Worm (Caenorhabditis elegans) whole organism, L4 larva: ENCODE results near the gene C35A5.3.

ENCODE experiments used
- D1046.2 ChIP-seq: fragments of 200-800 bp; sonication (Bioruptor generic); IDR thresholded peaks from 2 replicates; pipeline ENCODE4 v1.3.6; 2022; ENCODE audit warnings: missing genetic modification characterization, missing compliant biosample characterization
- F10B5.3 ChIP-seq: sonication (generic microtip); optimal IDR thresholded peaks from 2 replicates; lab custom pipeline; 2016; ENCODE audit warnings: mild to moderate bottlenecking, missing genetic modification characterization, missing compliant biosample characterization
- R02D3.7 ChIP-seq: fragments of 150-350 bp; sonication (generic microtip); optimal IDR thresholded peaks from 3 replicates; lab custom pipeline; 2014; ENCODE audit warnings: missing biosample characterization, missing genetic modification characterization
- T20F7.1 ChIP-seq: fragments of 200-800 bp; sonication (Bioruptor generic); optimal IDR thresholded peaks from 2 replicates; lab custom pipeline; 2018; ENCODE audit warnings: mild to moderate bottlenecking, missing genetic modification characterization, missing compliant biosample characterization
- T26A8.4 ChIP-seq: fragments of 200-800 bp; sonication (Bioruptor generic); IDR thresholded peaks from 2 replicates; pipeline ENCODE4 v1.3.6; 2022; ENCODE audit warnings: missing genetic modification characterization, missing compliant biosample characterization
- Y5F2A.4 ChIP-seq: fragments of 200-800 bp; sonication (Bioruptor generic); optimal IDR thresholded peaks from 2 replicates; lab custom pipeline; 2018; ENCODE audit warnings: mild to moderate bottlenecking, missing genetic modification characterization, missing compliant biosample characterization
- ceh-44 ChIP-seq: fragments of 200-800 bp; sonication (Bioruptor generic); IDR thresholded peaks from 2 replicates; pipeline ENCODE4 v1.3.6; 2022; ENCODE audit warnings: missing genetic modification reagents, missing genetic modification characterization, missing compliant biosample characterization
- ceh-82 ChIP-seq: sonication (generic microtip); optimal IDR thresholded peaks from 2 replicates; lab custom pipeline; 2017; ENCODE audit warnings: missing biosample characterization, missing genetic modification characterization
- ctbp-1 ChIP-seq: fragments of 200-800 bp; sonication (Bioruptor generic); IDR thresholded peaks from 2 replicates; pipeline ENCODE4 v1.3.6; 2022; ENCODE audit warnings: missing genetic modification reagents, missing genetic modification characterization, missing compliant biosample characterization
- daf-12 ChIP-seq: fragments of 150-350 bp; optimal IDR thresholded peaks from 2 replicates; lab custom pipeline; 2014; ENCODE audit warnings: missing biosample characterization, missing genetic modification reagents, missing genetic modification characterization
- dmd-6 ChIP-seq: fragments of 200-800 bp; sonication (Bioruptor generic); IDR thresholded peaks from 2 replicates; pipeline ENCODE4 v1.3.6; 2022; ENCODE audit warnings: missing genetic modification reagents, missing genetic modification characterization, missing compliant biosample characterization
- dmd-9 ChIP-seq: fragments of 200-800 bp; sonication (Bioruptor generic); IDR thresholded peaks from 2 replicates; pipeline ENCODE4 v1.3.6; 2022; ENCODE audit warnings: missing genetic modification reagents, missing genetic modification characterization, missing compliant biosample characterization
- duxl-1 ChIP-seq: sonication (generic microtip); optimal IDR thresholded peaks from 2 replicates; lab custom pipeline; 2016; ENCODE audit warnings: mild to moderate bottlenecking, missing genetic modification characterization, moderate library complexity, missing compliant biosample characterization; ENCODE audit not compliant: poor library complexity
- fos-1 ChIP-seq: fragments of 150-350 bp; optimal IDR thresholded peaks from 2 replicates; lab custom pipeline; 2014; ENCODE audit warnings: missing biosample characterization, missing genetic modification characterization
- hif-1 ChIP-seq, 2 experiments: sonication (generic microtip); optimal IDR thresholded peaks; 2 replicates each; lab custom pipeline; 2016 to 2017; ENCODE audit warnings: missing compliant biosample characterization in 2 of 2, missing genetic modification characterization in 2 of 2, missing genetic modification reagents in 2 of 2, missing genotype in 2 of 2, mild to moderate bottlenecking in 1 of 2
- hlh-30 ChIP-seq: sonication (generic microtip); optimal IDR thresholded peaks from 2 replicates; lab custom pipeline; 2017; ENCODE audit warnings: antibody characterized with exemption, mild to moderate bottlenecking, missing genetic modification characterization, missing compliant biosample characterization; ENCODE audit not compliant: insufficient read depth
- hmg-1.1 ChIP-seq: fragments of 200-800 bp; sonication (Bioruptor generic); IDR thresholded peaks from 2 replicates; pipeline ENCODE4 v1.3.6; 2022; ENCODE audit warnings: missing genetic modification reagents, missing genetic modification characterization, missing compliant biosample characterization
- lin-1 ChIP-seq: fragments of 200-800 bp; sonication (Bioruptor generic); IDR thresholded peaks from 2 replicates; pipeline ENCODE4 v1.3.6; 2022; ENCODE audit warnings: missing genetic modification reagents, missing genetic modification characterization, missing compliant biosample characterization
- lin-13 ChIP-seq: fragments of 150-350 bp; optimal IDR thresholded peaks from 2 replicates; lab custom pipeline; 2014; ENCODE audit warnings: missing biosample characterization, missing genetic modification reagents, missing genetic modification characterization
- lin-15B ChIP-seq: fragments of 150-350 bp; sonication (generic microtip); optimal IDR thresholded peaks from 3 replicates; lab custom pipeline; 2014; ENCODE audit warnings: missing biosample characterization, missing genetic modification characterization
- lin-38 ChIP-seq: fragments of 200-800 bp; sonication (Bioruptor generic); IDR thresholded peaks from 2 replicates; pipeline ENCODE4 v1.3.6; 2022; ENCODE audit warnings: missing genetic modification reagents, missing genetic modification characterization, missing compliant biosample characterization
- lin-39 ChIP-seq: fragments of 150-350 bp; optimal IDR thresholded peaks from 2 replicates; lab custom pipeline; 2014; ENCODE audit warnings: missing biosample characterization, missing genetic modification reagents, missing genetic modification characterization
- madf-9 ChIP-seq: fragments of 200-800 bp; sonication (Bioruptor generic); conservative IDR thresholded peaks from 2 replicates; pipeline ENCODE4 v1.3.6; 2022; ENCODE audit warnings: missing genetic modification reagents, missing genetic modification characterization, missing compliant biosample characterization
- mdl-1 ChIP-seq, 2 experiments: fragments of 150-350 bp in 1 of 2; sonication (generic microtip) in 1 of 2; optimal IDR thresholded peaks; 2 replicates each; lab custom pipeline; 2014 to 2017; ENCODE audit warnings: missing biosample characterization in 2 of 2, missing genetic modification characterization in 2 of 2
- nhr-11 ChIP-seq: fragments of 150-350 bp; optimal IDR thresholded peaks from 2 replicates; lab custom pipeline; 2014; ENCODE audit warnings: missing biosample characterization, missing genetic modification characterization
- nhr-25 ChIP-seq: sonication (generic microtip); optimal IDR thresholded peaks from 2 replicates; lab custom pipeline; 2017; ENCODE audit warnings: missing genetic modification characterization, mild to moderate bottlenecking, missing compliant biosample characterization, antibody characterized with exemption, moderate library complexity, borderline replicate concordance; ENCODE audit not compliant: insufficient read depth
- nhr-28 ChIP-seq: fragments of 150-350 bp; optimal IDR thresholded peaks from 2 replicates; lab custom pipeline; 2014; ENCODE audit warnings: missing biosample characterization, missing genetic modification characterization
- nhr-48 ChIP-seq: sonication (generic microtip); optimal IDR thresholded peaks from 2 replicates; lab custom pipeline; 2016; ENCODE audit warnings: mild to moderate bottlenecking, missing genetic modification characterization, missing compliant biosample characterization
- php-3 ChIP-seq: fragments of 200-800 bp; sonication (Bioruptor generic); IDR thresholded peaks from 2 replicates; pipeline ENCODE4 v1.3.6; 2022; ENCODE audit warnings: missing genetic modification reagents, missing genetic modification characterization, missing compliant biosample characterization
- sdz-12 ChIP-seq: fragments of 200-800 bp; sonication (Bioruptor generic); optimal IDR thresholded peaks from 2 replicates; lab custom pipeline; 2018; ENCODE audit warnings: mild to moderate bottlenecking, missing genetic modification characterization, missing compliant biosample characterization
- snpc-1.2 ChIP-seq: fragments of 200-800 bp; sonication (Bioruptor generic); IDR thresholded peaks from 2 replicates; pipeline ENCODE4 v1.3.6; 2022; ENCODE audit warnings: missing genetic modification reagents, missing genetic modification characterization, missing compliant biosample characterization
- spr-3 ChIP-seq: fragments of 200-800 bp; sonication (Bioruptor generic); optimal IDR thresholded peaks from 2 replicates; lab custom pipeline; 2018; ENCODE audit warnings: mild to moderate bottlenecking, missing genetic modification characterization, missing compliant biosample characterization
- tra-1 ChIP-seq: fragments of 200-800 bp; sonication (Bioruptor generic); IDR thresholded peaks from 2 replicates; pipeline ENCODE4 v1.3.6; 2022; ENCODE audit warnings: missing genetic modification reagents, missing genetic modification characterization, missing compliant biosample characterization
- unc-62 ChIP-seq, 3 experiments: fragments of 150-350 bp in 1 of 3; sonication (generic microtip); optimal IDR thresholded peaks in 2 of 3; peaks in 1 of 3; 1 replicate in 1 of 3; 2 replicates in 2 of 3; lab custom pipeline; 2014 to 2017; ENCODE audit warnings: missing biosample characterization in 3 of 3, missing genetic modification characterization in 3 of 3, missing genetic modification reagents in 3 of 3, missing genotype in 1 of 3
- zag-1 ChIP-seq: fragments of 150-350 bp; optimal IDR thresholded peaks from 2 replicates; lab custom pipeline; 2014; ENCODE audit warnings: missing biosample characterization, missing genetic modification characterization
- ztf-7 ChIP-seq: fragments of 150-350 bp; optimal IDR thresholded peaks from 2 replicates; lab custom pipeline; 2014; ENCODE audit warnings: missing biosample characterization, missing genetic modification characterization

The C35A5.3 gene

ce11 chrV:10525902-10526301 lies 24.7 kb upstream of the C35A5.3 start, which contains the start of the genes C35A5.8 and hda-11 (continued):
- TF ChIP-seq hlh-30 (no peak), lin-1 (no peak), hmg-1.1 (peak; percentile 44; the same call in 1 of the 2 replicates), duxl-1 (tag; lab: Kevin White, UChicago) (peak; percentile 71), unc-62 (GFP tag; optimal IDR thresholded peaks at IDR 0.05 in 1 of 2; lab: Kevin White, UChicago) (peak in 1 of 2 experiments; percentile 92), unc-62 (tag; optimal IDR thresholded peaks at IDR 0.05; lab: Kevin White, UChicago) (no peak), sdz-12 (GFP tag; lab: Kevin White, UChicago) (peak; percentile 41), hif-1 (tag; optimal IDR thresholded peaks at IDR 0.05; lab: Kevin White, UChicago) (peak in 1 of 2 experiments; percentile 89)

DNA sequence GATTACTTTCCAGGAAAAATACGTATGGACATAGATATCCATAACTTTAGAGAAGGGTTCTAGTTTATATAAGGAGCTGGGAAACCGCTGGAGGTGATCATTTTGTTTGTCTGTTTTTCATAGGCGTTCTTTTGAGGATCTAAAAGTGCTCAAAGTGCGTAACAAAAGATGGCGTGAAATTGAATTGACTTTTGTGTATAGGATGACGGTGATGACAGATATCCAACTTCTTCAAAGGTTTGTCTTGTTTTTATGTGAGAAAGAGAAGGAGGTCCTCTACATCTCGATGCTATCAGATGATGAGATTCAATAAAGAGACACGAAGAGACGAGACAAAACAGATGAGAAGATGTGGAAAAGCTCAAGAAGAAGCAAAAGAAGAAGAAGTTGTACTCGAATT lies 15.5 kb upstream of the C35A5.3 start:
- TF ChIP-seq lin-13 (GFP tag; lab: Kevin White, UChicago) (no peak), unc-62 (GFP tag; optimal IDR thresholded peaks at IDR 0.05 in 1 of 2; lab: Kevin White, UChicago) (peak in 1 of 2 experiments; percentile 96), unc-62 (tag; optimal IDR thresholded peaks at IDR 0.05; lab: Kevin White, UChicago) (no peak), snpc-1.2 (GFP tag; lab: Robert Waterston, UW) (no peak), ztf-7 (tag; lab: Kevin White, UChicago) (no peak)

DNA sequence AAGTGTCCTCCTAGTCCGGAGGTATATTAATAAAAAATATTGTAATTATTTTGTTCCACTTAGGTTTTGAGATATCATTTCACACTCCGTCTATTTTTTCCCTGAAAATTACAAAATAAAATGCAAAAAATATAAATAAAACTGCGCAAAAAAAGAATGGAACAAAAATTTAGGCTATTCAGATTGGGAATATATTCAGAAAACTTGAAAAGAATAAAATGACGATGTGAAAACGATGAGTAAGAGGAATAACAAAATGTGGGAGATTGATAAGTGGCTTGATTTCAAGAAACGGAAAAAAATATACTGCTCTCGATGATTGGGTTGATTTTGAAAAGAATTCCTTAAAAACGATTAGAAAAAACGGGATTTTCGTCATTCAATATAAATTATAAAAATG lies 13.1 kb upstream of the C35A5.3 start, which contains the start of gene dmsr-8:
dmsr-8 (minus strand) TSS at position 101 of the 400 bp plus-strand sequence.
- TF ChIP-seq T26A8.4 (GFP tag; lab: Robert Waterston, UW) (no peak), unc-62 (GFP tag; optimal IDR thresholded peaks at IDR 0.05 in 1 of 2; lab: Kevin White, UChicago) (peak in 1 of 2 experiments; percentile 61), unc-62 (tag; optimal IDR thresholded peaks at IDR 0.05; lab: Kevin White, UChicago) (no peak)

- TF ChIP-seq php-3 (GFP tag; lab: Robert Waterston, UW) (no peak), fos-1 (tag; lab: Kevin White, UChicago) (no peak), nhr-28 (tag; lab: Kevin White, UChicago) (peak; percentile 16), ztf-7 (tag; lab: Kevin White, UChicago) (peak; percentile 97), ctbp-1 (GFP tag; lab: Robert Waterston, UW) (no peak), lin-15B (no peak), hlh-30 (peak; percentile 52), F10B5.3 (tag; lab: Kevin White, UChicago) (no peak), lin-39 (tag; lab: Kevin White, UChicago) (no peak), zag-1 (tag; lab: Kevin White, UChicago) (no peak), R02D3.7 (no peak), spr-3 (GFP tag; lab: Kevin White, UChicago) (no peak), T26A8.4 (GFP tag; lab: Robert Waterston, UW) (no peak), mdl-1 (tag; optimal IDR thresholded peaks at IDR 0.05; lab: Kevin White, UChicago) (no peak)
These were observed 7.7 kb upstream of the C35A5.3 start, which contains the start of gene C35A5.6 for ce11 chrV:10508855-10509254. TSS of gene C35A5.6 (plus strand) at chrV:10509137.

DNA sequence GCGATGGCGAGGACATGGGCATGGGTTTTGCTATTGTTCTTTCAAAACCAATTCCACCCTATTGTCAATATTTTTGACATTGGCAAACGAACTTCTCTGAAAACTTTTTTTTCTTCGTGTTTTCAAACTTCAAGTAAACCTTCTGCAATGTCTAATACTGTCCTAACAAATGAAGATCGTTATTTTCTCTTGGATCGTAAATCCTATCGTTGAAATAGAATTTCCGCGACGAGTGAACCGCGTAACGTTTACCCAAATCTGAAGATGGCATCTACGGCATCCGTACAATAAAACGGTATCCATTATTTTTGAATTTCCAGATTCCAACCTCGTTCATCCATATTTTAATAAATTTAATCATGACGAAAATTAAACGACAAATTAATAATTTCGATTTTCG lies 4.4 kb upstream of the C35A5.3 start, which contains the start of gene C35A5.5:
C35A5.5 (plus strand) TSS at position 301 of the 400 bp plus-strand sequence.
- TF ChIP-seq daf-12 (tag; lab: Kevin White, UChicago) (no peak), Y5F2A.4 (GFP tag; lab: Kevin White, UChicago) (no peak), nhr-48 (tag; lab: Kevin White, UChicago) (no peak), madf-9 (GFP tag; lab: Robert Waterston, UW) (no peak), ceh-82 (no peak), tra-1 (GFP tag; lab: Robert Waterston, UW) (no peak), nhr-11 (no peak), D1046.2 (GFP tag; lab: Robert Waterston, UW) (no peak), nhr-25 (no peak), hmg-1.1 (no peak), ceh-44 (GFP tag; lab: Robert Waterston, UW) (no peak), dmd-9 (GFP tag; lab: Robert Waterston, UW) (no peak), dmd-6 (GFP tag; lab: Robert Waterston, UW) (no peak), T20F7.1 (no peak), lin-38 (GFP tag; lab: Robert Waterston, UW) (no peak)
